Fruit fly (Drosophila melanogaster): Measurements from ENCODE around the gene CG43094.

CG43094 gene

DNA sequence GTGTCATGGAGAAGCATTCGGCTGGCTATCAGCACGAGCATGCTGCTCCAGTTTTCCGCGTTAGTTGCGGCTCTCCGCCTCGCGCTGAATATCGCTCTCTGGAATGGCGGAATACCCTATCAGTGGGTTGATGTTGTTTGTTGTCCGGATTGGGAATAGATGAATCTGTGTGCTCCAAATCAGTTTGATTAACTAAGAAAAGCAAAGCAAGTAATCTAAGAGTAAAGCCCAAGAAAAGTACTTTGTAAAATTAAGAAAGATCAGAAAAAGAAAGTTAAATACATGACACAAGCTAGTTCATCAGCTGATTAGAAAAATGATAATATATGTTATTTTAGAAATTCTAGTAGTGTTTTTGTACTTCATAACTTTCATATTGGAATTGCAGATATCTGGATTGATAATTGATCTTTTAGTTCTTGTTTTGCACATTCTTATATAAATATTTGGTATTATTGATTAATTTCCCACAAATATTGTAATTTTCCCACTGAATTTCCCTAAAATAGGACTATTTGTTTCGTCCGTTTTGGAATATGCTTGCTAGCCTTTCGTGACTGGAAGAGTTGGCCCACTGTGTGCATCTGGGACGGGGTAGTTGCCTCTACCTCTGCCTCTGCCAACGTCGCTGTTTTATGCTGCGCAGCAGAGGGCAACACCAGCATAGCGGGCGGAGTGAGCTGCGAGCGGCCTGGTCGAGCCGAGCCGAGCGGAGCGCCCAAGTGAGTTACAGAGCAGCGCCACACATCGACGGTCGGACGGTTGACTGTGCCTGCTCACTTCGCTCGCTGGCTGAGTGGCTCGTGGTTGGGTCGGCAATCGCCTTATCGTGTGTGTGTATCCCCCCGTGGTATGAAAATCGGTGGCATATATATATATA is 16.7 kb downstream of the CG43094 start (continued):
- TF ChIP-seq Met (GFP tag; optimal IDR thresholded peaks at IDR 0.05) (no peak), net (GFP tag; optimal IDR thresholded peaks at IDR 0.05) (no peak), Eip75B (GFP tag; optimal IDR thresholded peaks at IDR 0.05) (peak; percentile 16), acj6 (GFP tag; optimal IDR thresholded peaks at IDR 0.05) (no peak), CG10631 (GFP tag; optimal IDR thresholded peaks at IDR 0.05) (peak; percentile 23), salr (GFP tag; optimal IDR thresholded peaks at IDR 0.05) (peak in 1 of 2 experiments; percentile 60), CG10669 (GFP tag; optimal IDR thresholded peaks at IDR 0.05) (no peak), Eip78C (GFP tag) (peak; percentile 78), svp (GFP tag) (peak; percentile 68), CG15336 (GFP tag; IDR thresholded peaks at IDR 0.05) (0 out of 2 replicates have a peak, but pooled peaks have one; percentile 7), CG34406 (GFP tag; optimal IDR thresholded peaks at IDR 0.05) (no peak), ss (GFP tag; optimal IDR thresholded peaks at IDR 0.05) (no peak), Hr38 (GFP tag; optimal IDR thresholded peaks at IDR 0.05) (no peak), CG9139 (GFP tag; optimal IDR thresholded peaks at IDR 0.05) (no peak), cyc (GFP tag; optimal IDR thresholded peaks at IDR 0.05) (no peak), CG32006 (GFP tag; optimal IDR thresholded peaks at IDR 0.05) (peak; percentile 77), dsx (GFP tag; optimal IDR thresholded peaks at IDR 0.05; ENCODE audit: poor library complexity, severe bottlenecking) (no peak), pdm3 (GFP tag; optimal IDR thresholded peaks at IDR 0.05) (no peak), CG8119 (GFP tag; IDR thresholded peaks at IDR 0.05) (no peak; the same call in 2 of the 3 replicates), topi (GFP tag; optimal IDR thresholded peaks at IDR 0.05) (no peak), CG4318 (GFP tag; optimal IDR thresholded peaks at IDR 0.05) (peak; percentile 51), Smox (GFP tag; optimal IDR thresholded peaks at IDR 0.05) (no peak), Blimp-1 (GFP tag; optimal IDR thresholded peaks at IDR 0.05) (no peak), lz (GFP tag; optimal IDR thresholded peaks at IDR 0.05) (no peak), Lpt (GFP tag; optimal IDR thresholded peaks at IDR 0.05) (no peak), Hr4 (GFP tag; optimal IDR thresholded peaks at IDR 0.05) (peak; percentile 42), Hr39 (GFP tag; optimal IDR thresholded peaks at IDR 0.05) (no peak), CG6163 (GFP tag; IDR thresholded peaks at IDR 0.05) (peak; percentile 68), Eip93F (GFP tag; optimal IDR thresholded peaks at IDR 0.05) (no peak), vri (GFP tag; optimal IDR thresholded peaks at IDR 0.05) (no peak), CG6808 (GFP tag; optimal IDR thresholded peaks at IDR 0.05) (no peak), dac (GFP tag; optimal IDR thresholded peaks at IDR 0.05) (peak; percentile 10), CG3919 (GFP tag; optimal IDR thresholded peaks at IDR 0.05) (no peak), CG6792 (GFP tag; optimal IDR thresholded peaks at IDR 0.05) (no peak), Sox15 (GFP tag; optimal IDR thresholded peaks at IDR 0.05) (no peak), Ets96B (tag; optimal IDR thresholded peaks at IDR 0.05) (no peak), Gug (GFP tag; IDR thresholded peaks at IDR 0.05) (0 out of 2 replicates have a peak, but pooled peaks have one; percentile 22), CG6854 (GFP tag; optimal IDR thresholded peaks at IDR 0.05) (no peak), CG11762 (GFP tag; optimal IDR thresholded peaks at IDR 0.05; ENCODE audit: insufficient read depth) (no peak), esn (GFP tag; optimal IDR thresholded peaks at IDR 0.05) (peak; percentile 14)

dm6 chr3R:22753600-22753894 is 17.2 kb downstream of the CG43094 start:
- no peak for TF ChIP-seq CG9139 (GFP tag; optimal IDR thresholded peaks at IDR 0.05)
- no peak for TF ChIP-seq CG7368 (GFP tag; optimal IDR thresholded peaks at IDR 0.05)
- no peak for TF ChIP-seq CG34406 (GFP tag; optimal IDR thresholded peaks at IDR 0.05)
- TF ChIP-seq Met (GFP tag; optimal IDR thresholded peaks at IDR 0.05), result no peak
- no peak for TF ChIP-seq cyc (GFP tag; optimal IDR thresholded peaks at IDR 0.05)
- no peak for TF ChIP-seq Eip75B (GFP tag; optimal IDR thresholded peaks at IDR 0.05)
- TF ChIP-seq net (GFP tag; optimal IDR thresholded peaks at IDR 0.05), result no peak
- no peak for TF ChIP-seq topi (GFP tag; optimal IDR thresholded peaks at IDR 0.05)
- no peak for TF ChIP-seq CG6854 (GFP tag; optimal IDR thresholded peaks at IDR 0.05)
- TF ChIP-seq fkh (GFP tag; optimal IDR thresholded peaks at IDR 0.05), result peak; percentile 71
- TF ChIP-seq Smox (GFP tag; optimal IDR thresholded peaks at IDR 0.05), result no peak
- no peak for TF ChIP-seq Gug (GFP tag; IDR thresholded peaks at IDR 0.05)
- TF ChIP-seq Sox102F (GFP tag; optimal IDR thresholded peaks at IDR 0.05), result no peak
- peak in 1 of 2 experiments; percentile 38 for TF ChIP-seq ss (GFP tag; optimal IDR thresholded peaks at IDR 0.05)
- no peak for TF ChIP-seq CG1621 (tag; optimal IDR thresholded peaks at IDR 0.05)
